Worm (Caenorhabditis elegans): ENCODE measurements around the gene srj-7.

ce11 chrV:3275033-3275432, 30.2 kb downstream of the srj-7 start, which contains the start of gene T28A11.3:
- TF ChIP-seq T23F11.4 (GFP tag; optimal IDR thresholded peaks at IDR 0.05) = no peak
- no peak for TF ChIP-seq nfya-1 (tag; optimal IDR thresholded peaks at IDR 0.05)
- no peak for TF ChIP-seq pros-1 (tag; optimal IDR thresholded peaks at IDR 0.05)

All from whole organism, late embryonic.